Fruit fly (Drosophila melanogaster) S2 (cell line): ENCODE data around the gene HDAC11.

ENCODE experiments used
- CG8478 ChIP-seq: fragments of >200 bp; optimal IDR thresholded peaks from 2 replicates; lab custom pipeline; 2018
- CTCF ChIP-seq, 2 experiments: fragments of >200 bp; optimal IDR thresholded peaks; 2 replicates each; lab custom pipeline; 2018

HDAC11 gene

DNA sequence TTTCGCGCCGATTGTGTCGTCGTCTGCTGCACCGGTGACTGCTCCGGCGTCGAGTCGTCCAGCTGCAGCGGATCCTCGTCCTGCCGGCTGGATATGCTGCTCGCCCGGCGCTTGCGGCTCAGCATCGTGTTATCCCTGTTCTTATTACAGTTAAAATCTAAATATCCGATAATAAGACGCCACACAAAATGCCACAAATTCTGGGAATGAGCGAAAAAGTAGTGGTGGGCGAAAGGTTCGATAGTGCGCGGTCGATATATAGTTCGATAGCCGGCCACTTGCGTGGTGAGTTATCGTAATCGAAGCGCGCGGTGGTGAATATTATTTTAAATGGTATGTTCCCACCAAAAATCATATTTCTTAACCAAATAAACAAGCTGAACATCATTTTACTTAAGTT, 51.0 kb downstream of the HDAC11 start, which contains the start of gene polybromo:
Gene polybromo, minus strand, starts transcription at position 212 of the 400 bp plus-strand sequence.
- TF ChIP-seq CG8478 = no peak
- no peak for TF ChIP-seq CTCF (optimal IDR thresholded peaks at IDR 0.05; lab: Kevin White, UChicago)
